Fruit fly (Drosophila melanogaster): ENCODE measurements around the gene Cyp4ae1.

Cyp4ae1 gene

DNA sequence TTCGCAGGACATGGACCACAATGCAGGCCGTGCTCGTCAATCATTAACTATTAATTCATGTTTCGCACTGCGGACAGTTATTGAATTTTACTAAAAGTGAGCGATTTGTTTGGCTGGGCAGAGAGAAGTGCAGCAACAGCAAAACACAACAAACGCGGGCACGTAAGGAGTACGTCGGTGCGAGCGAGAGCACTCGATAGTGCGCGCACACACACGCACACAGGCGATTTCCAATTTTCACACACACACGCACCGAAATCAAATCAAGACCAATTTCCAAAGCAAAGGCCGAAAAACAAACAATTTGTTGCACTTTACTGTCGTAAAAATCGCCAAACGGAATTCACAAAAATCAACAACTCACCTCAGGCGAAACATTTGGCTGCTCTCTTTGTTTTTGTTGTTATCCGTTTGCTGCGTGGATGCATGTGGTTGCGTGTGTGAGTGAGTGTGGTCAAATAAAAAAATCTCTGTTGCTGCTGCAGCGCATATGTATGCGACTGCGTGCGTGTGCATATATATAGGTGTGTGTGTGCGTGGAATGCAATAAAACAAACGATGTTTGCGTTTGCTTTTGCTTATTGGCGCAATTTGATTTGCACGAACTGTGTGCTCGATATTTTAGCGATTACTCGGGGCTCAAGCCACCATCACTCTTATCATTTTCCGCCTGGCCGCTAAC is 20.7 kb upstream of the Cyp4ae1 start (continued):
- TF ChIP-seq gt (GFP tag; IDR thresholded peaks at IDR 0.05) (no peak), CG4360 (GFP tag; IDR thresholded peaks at IDR 0.05) (peak; percentile 41), Abd-B (GFP tag; optimal IDR thresholded peaks at IDR 0.05) (peak; percentile 8), ase (GFP tag; IDR thresholded peaks at IDR 0.05) (no peak), sqz (GFP tag; optimal IDR thresholded peaks at IDR 0.05) (peak; percentile 29), CG33213 (GFP tag; optimal IDR thresholded peaks at IDR 0.05) (no peak), chinmo (GFP tag; IDR thresholded peaks at IDR 0.05; ENCODE audit: partially characterized antibody) (peak; percentile 48; the same call in 1 of the 4 replicates), CG34376 (GFP tag; optimal IDR thresholded peaks at IDR 0.05) (no peak), ewg (GFP tag; optimal IDR thresholded peaks at IDR 0.05) (peak; percentile 0), CG2199 (GFP tag; IDR thresholded peaks at IDR 0.05) (no peak), so (GFP tag; IDR thresholded peaks at IDR 0.05) (no peak)

DNA sequence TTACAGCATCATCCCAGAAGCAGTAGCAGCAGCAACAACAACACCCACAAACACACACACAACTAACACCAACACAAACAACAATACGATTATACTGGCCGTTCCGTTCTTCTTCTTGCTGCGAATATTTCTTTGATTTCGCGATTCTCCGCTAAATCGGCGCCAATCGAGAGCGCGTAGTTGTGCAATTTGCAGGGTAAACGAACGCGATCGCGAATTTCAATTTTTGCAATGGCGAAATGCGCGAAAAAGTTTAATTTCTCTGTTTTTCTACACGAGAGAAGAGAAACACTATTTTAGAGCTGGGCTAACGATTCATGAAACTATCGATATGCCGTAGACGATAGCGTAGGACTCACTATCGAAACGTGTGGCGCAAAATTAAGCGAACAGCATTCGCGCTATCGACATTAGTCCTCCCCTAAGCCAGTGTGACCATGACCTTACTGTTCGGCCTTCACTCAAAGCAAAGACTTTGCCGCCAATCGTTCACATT is 20.1 kb upstream of the Cyp4ae1 start, which contains the start of gene wapl:
TSS of gene wapl (minus strand) at position 316 of the 496 bp plus-strand sequence.
- TF ChIP-seq CG10267 (tag; optimal IDR thresholded peaks at IDR 0.05): peak; percentile 56
- TF ChIP-seq CG11085 (GFP tag; IDR thresholded peaks at IDR 0.05): 0 out of 2 replicates have a peak, but pooled peaks have one; percentile 21
- TF ChIP-seq Lpt (GFP tag; optimal IDR thresholded peaks at IDR 0.05): no peak
- TF ChIP-seq corto (GFP tag; optimal IDR thresholded peaks at IDR 0.05): no peak
- no peak for TF ChIP-seq Neu2 (GFP tag; optimal IDR thresholded peaks at IDR 0.05; ENCODE audit: borderline replicate concordance)
- TF ChIP-seq repo (GFP tag; optimal IDR thresholded peaks at IDR 0.05): peak; percentile 45
- peak; percentile 76 for TF ChIP-seq CG4360 (GFP tag; IDR thresholded peaks at IDR 0.05)
- TF ChIP-seq chif (GFP tag; optimal IDR thresholded peaks at IDR 0.05): peak in 1 of 2 experiments; percentile 17
- peak; percentile 97 for TF ChIP-seq Bgb (GFP tag; IDR thresholded peaks at IDR 0.05; ENCODE audit: partially characterized antibody)
- TF ChIP-seq MBD-R2 (GFP tag; IDR thresholded peaks at IDR 0.05): peak; percentile 52
- peak; percentile 93 for TF ChIP-seq knrl (GFP tag; IDR thresholded peaks at IDR 0.05; ENCODE audit: partially characterized antibody)
- no peak for TF ChIP-seq Hey (tag; optimal IDR thresholded peaks at IDR 0.05)
- TF ChIP-seq wek (GFP tag; optimal IDR thresholded peaks at IDR 0.05): no peak
- TF ChIP-seq her (GFP tag; optimal IDR thresholded peaks at IDR 0.05): peak; percentile 64
- TF ChIP-seq YL-1 (GFP tag; optimal IDR thresholded peaks at IDR 0.05): peak; percentile 36
- TF ChIP-seq CG15269 (tag; optimal IDR thresholded peaks at IDR 0.05): no peak
- TF ChIP-seq nom (GFP tag; optimal IDR thresholded peaks at IDR 0.05): peak; percentile 16
- TF ChIP-seq Opbp (GFP tag; IDR thresholded peaks at IDR 0.05; ENCODE audit: partially characterized antibody): peak; percentile 97
- TF ChIP-seq CG6175 (GFP tag; IDR thresholded peaks at IDR 0.05): no peak
- TF ChIP-seq CG33213 (GFP tag; optimal IDR thresholded peaks at IDR 0.05): peak; percentile 29
- peak; percentile 95 for TF ChIP-seq pzg (GFP tag; optimal IDR thresholded peaks at IDR 0.05)
- peak; percentile 90 for TF ChIP-seq zen2 (GFP tag; IDR thresholded peaks at IDR 0.05; ENCODE audit: partially characterized antibody)
- TF ChIP-seq en (GFP tag; optimal IDR thresholded peaks at IDR 0.05): no peak
- TF ChIP-seq CG5180 (GFP tag; optimal IDR thresholded peaks at IDR 0.05): no peak
- TF ChIP-seq twi (tag; optimal IDR thresholded peaks at IDR 0.05): no peak
- peak in 1 of 2 experiments; percentile 45 for TF ChIP-seq Hr51 (GFP tag; optimal IDR thresholded peaks at IDR 0.05)
- TF ChIP-seq hb (GFP tag; IDR thresholded peaks at IDR 0.05; ENCODE audit: partially characterized antibody): peak; percentile 93
- peak; percentile 26 for TF ChIP-seq fu2 (GFP tag; optimal IDR thresholded peaks at IDR 0.05)
- TF ChIP-seq usp (GFP tag; optimal IDR thresholded peaks at IDR 0.05): no peak
- TF ChIP-seq CG7271 (tag; optimal IDR thresholded peaks at IDR 0.05): no peak
- no peak for TF ChIP-seq CG12236 (GFP tag; optimal IDR thresholded peaks at IDR 0.05)
- TF ChIP-seq gem (tag; optimal IDR thresholded peaks at IDR 0.05): no peak
- peak; percentile 9 for TF ChIP-seq ems (GFP tag; optimal IDR thresholded peaks at IDR 0.05)
- TF ChIP-seq gsb (GFP tag; IDR thresholded peaks at IDR 0.05): no peak
- no peak for TF ChIP-seq peb (GFP tag; IDR thresholded peaks at IDR 0.05)
- TF ChIP-seq Hmr (GFP tag; optimal IDR thresholded peaks at IDR 0.05): peak; percentile 53
- TF ChIP-seq pfk (GFP tag; optimal IDR thresholded peaks at IDR 0.05): no peak
- peak; percentile 8 for TF ChIP-seq tin (GFP tag; optimal IDR thresholded peaks at IDR 0.05)
